Fruit fly (Drosophila melanogaster) whole organism, pupa: ENCODE measurements around the gene CG17230.

Experiments used
- CG10348 ChIP-seq: fragments of 200-800 bp; sonication (Bioruptor generic); IDR thresholded peaks from 2 replicates; pipeline ENCODE4 v1.3.6; 2022; ENCODE audit warnings: missing biosample characterization, missing genetic modification characterization
- CG13204 ChIP-seq: fragments of 200-800 bp; sonication (Bioruptor generic); optimal IDR thresholded peaks from 2 replicates; lab custom pipeline; 2018; ENCODE audit warnings: missing biosample characterization, mild to moderate bottlenecking, missing genetic modification characterization, moderate library complexity
- CG14655 ChIP-seq: fragments of 200-800 bp; sonication (Bioruptor generic); optimal IDR thresholded peaks from 3 replicates; lab custom pipeline; 2017; ENCODE audit warnings: mild to moderate bottlenecking, missing biosample characterization, missing genetic modification reagents, missing genetic modification characterization
- CG8159 ChIP-seq: fragments of 200-800 bp; sonication (Bioruptor generic); optimal IDR thresholded peaks from 3 replicates; lab custom pipeline; 2018; ENCODE audit warnings: missing biosample characterization, mild to moderate bottlenecking, missing genetic modification characterization, moderate library complexity
- CG9948 ChIP-seq: fragments of 200-800 bp; sonication (Bioruptor generic); optimal IDR thresholded peaks from 2 replicates; lab custom pipeline; 2018; ENCODE audit warnings: missing biosample characterization, mild to moderate bottlenecking, missing genetic modification characterization, moderate library complexity
- Ets98B ChIP-seq: fragments of 200-800 bp; sonication (Bioruptor generic); IDR thresholded peaks from 2 replicates; pipeline ENCODE4 v1.3.6; 2022; ENCODE audit warnings: missing biosample characterization, missing genetic modification characterization
- rn ChIP-seq: fragments of 200-800 bp; sonication (Bioruptor generic); IDR thresholded peaks from 2 replicates; pipeline ENCODE4 v1.3.6; 2022; ENCODE audit warnings: missing biosample characterization, missing genetic modification characterization

DNA sequence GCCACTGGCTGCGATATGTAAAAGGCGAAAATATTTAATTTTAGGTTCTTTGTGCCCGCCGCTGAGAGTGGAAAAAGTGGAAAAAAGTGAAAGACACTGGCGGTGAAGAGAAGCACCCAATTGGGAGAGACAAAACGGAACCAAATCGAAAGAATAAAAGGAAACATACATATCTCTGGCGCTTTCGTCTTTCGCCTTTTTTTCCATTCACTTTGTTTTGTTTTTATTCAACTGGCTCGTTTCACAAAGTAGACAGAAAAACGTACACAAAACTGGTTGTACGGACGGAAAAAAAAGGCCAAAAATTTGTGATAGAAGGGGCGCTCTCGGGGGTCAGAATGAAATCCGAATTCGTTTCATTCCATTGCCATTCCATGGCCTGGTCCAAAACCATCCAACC lies 12.1 kb downstream of the CG17230 start:
- TF ChIP-seq CG9948 (tag; lab: Kevin White, UChicago) (no peak), CG14655 (GFP tag; lab: Kevin White, UChicago) (no peak), CG13204 (GFP tag; lab: Kevin White, UChicago) (no peak), CG8159 (tag; lab: Kevin White, UChicago) (no peak), CG10348 (no peak), Ets98B (no peak), rn (GFP tag; lab: Robert Waterston, UW) (no peak)
